Worm (Caenorhabditis elegans) whole organism, early embryonic: ENCODE data around the gene srsx-30.

Source experiments
- B0310.2 ChIP-seq: sonication (generic microtip); optimal IDR thresholded peaks from 2 replicates; lab custom pipeline; 2016; ENCODE audit warnings: mild to moderate bottlenecking, missing genetic modification characterization, missing compliant biosample characterization
- F13C5.2 ChIP-seq: sonication (generic microtip); optimal IDR thresholded peaks from 2 replicates; lab custom pipeline; 2017; ENCODE audit warnings: mild to moderate bottlenecking, missing genetic modification characterization, inconsistent platforms, missing compliant biosample characterization
- aly-1 ChIP-seq: sonication (generic microtip); optimal IDR thresholded peaks from 2 replicates; lab custom pipeline; 2016; ENCODE audit warnings: missing genetic modification characterization, missing compliant biosample characterization
- ama-1 ChIP-seq: fragments of 150-350 bp; optimal IDR thresholded peaks from 2 replicates; lab custom pipeline; 2014
- ceh-13 ChIP-seq: fragments of 200-800 bp; sonication (Bioruptor generic); optimal IDR thresholded peaks from 2 replicates; lab custom pipeline; 2018; ENCODE audit warnings: mild to moderate bottlenecking, missing genetic modification characterization, missing compliant biosample characterization
- ceh-36 ChIP-seq: sonication (generic microtip); optimal IDR thresholded peaks from 2 replicates; lab custom pipeline; 2016; ENCODE audit warnings: missing genetic modification characterization, inconsistent platforms, missing compliant biosample characterization
- ets-7 ChIP-seq: sonication (generic microtip); optimal IDR thresholded peaks from 2 replicates; lab custom pipeline; 2016; ENCODE audit warnings: missing genotype, missing genetic modification characterization, missing compliant biosample characterization
- flt-1 ChIP-seq: fragments of 200-800 bp; sonication (Bioruptor generic); IDR thresholded peaks from 2 replicates; pipeline ENCODE4 v1.3.6; 2022; ENCODE audit warnings: missing genetic modification characterization, missing compliant biosample characterization
- hmbx-1 ChIP-seq: sonication (generic microtip); optimal IDR thresholded peaks from 2 replicates; lab custom pipeline; 2016; ENCODE audit warnings: mild to moderate bottlenecking, missing genetic modification characterization, missing compliant biosample characterization
- hmg-4 ChIP-seq: fragments of 200-800 bp; sonication (Bioruptor generic); optimal IDR thresholded peaks from 2 replicates; lab custom pipeline; 2018; ENCODE audit warnings: mild to moderate bottlenecking, missing genetic modification characterization, missing compliant biosample characterization
- hnd-1 ChIP-seq: sonication (generic microtip); optimal IDR thresholded peaks from 2 replicates; lab custom pipeline; 2016; ENCODE audit warnings: missing genetic modification characterization, missing compliant biosample characterization
- pes-1 ChIP-seq: fragments of 200-800 bp; sonication (Bioruptor generic); IDR thresholded peaks from 2 replicates; pipeline ENCODE4 v1.3.6; 2022; ENCODE audit warnings: missing genetic modification reagents, missing genetic modification characterization, missing compliant biosample characterization
- scrt-1 ChIP-seq: fragments of 200-800 bp; sonication (Bioruptor generic); IDR thresholded peaks from 2 replicates; pipeline ENCODE4 v1.3.6; 2022; ENCODE audit warnings: missing genetic modification characterization, missing compliant biosample characterization
- sea-1 ChIP-seq: fragments of 200-800 bp; sonication (Bioruptor generic); conservative IDR thresholded peaks from 2 replicates; pipeline ENCODE4 v1.3.6; 2022; ENCODE audit warnings: missing genetic modification characterization, missing compliant biosample characterization
- tbx-11 ChIP-seq: fragments of 200-800 bp; sonication (Bioruptor generic); IDR thresholded peaks from 2 replicates; pipeline ENCODE4 v1.3.6; 2022; ENCODE audit warnings: missing genetic modification characterization, missing compliant biosample characterization
- tbx-37 ChIP-seq: fragments of 200-800 bp; sonication (Bioruptor generic); conservative IDR thresholded peaks from 2 replicates; pipeline ENCODE4 v1.3.6; 2022; ENCODE audit warnings: missing genetic modification reagents, missing genetic modification characterization, missing compliant biosample characterization
- tra-4 ChIP-seq: sonication (generic microtip); optimal IDR thresholded peaks from 2 replicates; lab custom pipeline; 2017; ENCODE audit warnings: missing genetic modification characterization, missing compliant biosample characterization

srsx-30 gene

DNA sequence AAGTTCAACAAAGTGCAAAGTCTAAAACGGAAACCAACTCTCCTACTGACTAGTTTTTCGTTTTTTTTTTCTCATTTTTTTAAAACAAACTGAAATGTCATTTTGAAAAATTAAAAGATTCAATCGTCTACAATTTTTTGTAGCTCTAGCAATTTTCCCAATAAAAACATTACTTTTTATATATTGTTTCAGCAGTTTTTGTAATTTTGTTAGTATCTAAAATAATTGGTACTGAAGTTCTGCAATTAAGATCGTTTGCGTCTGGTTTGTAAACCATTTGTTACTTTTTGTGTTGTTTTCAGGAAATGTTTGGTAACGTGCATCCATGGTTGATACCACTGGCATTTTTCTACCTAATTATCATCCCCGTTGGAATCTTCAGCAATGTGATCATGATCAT is at the start of gene srsx-30:
Gene srsx-30 (plus strand): TSS at position 301 of the 400 bp plus-strand sequence.
- TF ChIP-seq hnd-1 (tag; lab: Kevin White, UChicago) (no peak), hmbx-1 (tag; lab: Kevin White, UChicago) (no peak), tbx-37 (GFP tag; lab: Robert Waterston, UW) (no peak)

DNA sequence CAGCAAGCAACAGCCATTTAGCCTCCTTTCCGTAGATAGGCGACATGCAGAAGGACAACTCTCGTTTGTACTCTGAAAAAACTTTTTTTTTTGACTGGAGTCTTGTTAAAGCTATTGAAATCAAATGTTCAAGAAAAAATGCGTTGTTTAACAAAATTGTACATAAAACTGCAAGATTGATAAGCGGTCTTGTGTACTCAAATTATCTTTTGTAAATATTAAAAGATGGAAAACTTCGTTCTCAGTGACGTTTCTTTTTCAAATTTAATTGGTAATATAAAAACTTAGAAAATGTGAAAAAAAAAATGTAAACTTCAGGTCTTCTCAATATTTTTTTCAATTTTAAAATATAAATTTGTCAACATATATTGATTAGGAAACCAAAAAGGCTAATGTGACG is 47.5 kb upstream of the srsx-30 start:
- TF ChIP-seq pes-1 (GFP tag; lab: Robert Waterston, UW) (no peak), ceh-13 (GFP tag; lab: Kevin White, UChicago) (no peak), aly-1 (no peak), ama-1 (lab: Kevin White, UChicago) (no peak), hmbx-1 (tag; lab: Kevin White, UChicago) (no peak), hmg-4 (GFP tag; lab: Kevin White, UChicago) (no peak), scrt-1 (GFP tag; lab: Robert Waterston, UW) (no peak), F13C5.2 (tag; lab: Kevin White, UChicago) (no peak), ceh-36 (tag; lab: Kevin White, UChicago) (no peak), tbx-37 (GFP tag; lab: Robert Waterston, UW) (no peak), hnd-1 (tag; lab: Kevin White, UChicago) (no peak)

DNA sequence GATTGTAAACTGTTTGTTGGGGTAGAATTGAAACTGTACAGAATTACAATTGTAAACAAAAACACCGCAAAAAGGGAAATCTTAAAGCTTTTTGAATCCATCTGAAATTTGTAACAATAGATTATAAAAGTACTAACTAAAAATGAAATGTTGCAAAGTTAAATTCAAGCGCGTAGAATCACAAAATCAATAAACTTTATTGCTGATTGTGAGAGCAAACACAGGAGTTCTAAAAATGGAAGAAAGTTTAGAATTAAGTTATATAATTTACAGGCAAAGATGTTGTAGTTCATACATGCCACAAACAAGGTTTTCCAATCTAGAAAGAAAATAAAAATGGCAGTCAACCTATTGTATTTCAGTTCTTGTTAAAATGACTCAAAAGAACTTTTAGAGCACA is 46.4 kb upstream of the srsx-30 start, which contains the start of gene C08B6.3:
Gene C08B6.3 (minus strand): TSS at position 101 of the 400 bp plus-strand sequence.
- TF ChIP-seq hnd-1 (tag; lab: Kevin White, UChicago) (no peak), tbx-11 (GFP tag; lab: Robert Waterston, UW) (no peak), ets-7 (no peak), scrt-1 (GFP tag; lab: Robert Waterston, UW) (no peak), ceh-13 (GFP tag; lab: Kevin White, UChicago) (no peak), pes-1 (GFP tag; lab: Robert Waterston, UW) (no peak), tbx-37 (GFP tag; lab: Robert Waterston, UW) (no peak), sea-1 (GFP tag; lab: Robert Waterston, UW) (no peak), B0310.2 (tag; lab: Kevin White, UChicago) (no peak), tra-4 (tag; lab: Kevin White, UChicago) (no peak), flt-1 (GFP tag; lab: Robert Waterston, UW) (no peak), aly-1 (no peak)

DNA sequence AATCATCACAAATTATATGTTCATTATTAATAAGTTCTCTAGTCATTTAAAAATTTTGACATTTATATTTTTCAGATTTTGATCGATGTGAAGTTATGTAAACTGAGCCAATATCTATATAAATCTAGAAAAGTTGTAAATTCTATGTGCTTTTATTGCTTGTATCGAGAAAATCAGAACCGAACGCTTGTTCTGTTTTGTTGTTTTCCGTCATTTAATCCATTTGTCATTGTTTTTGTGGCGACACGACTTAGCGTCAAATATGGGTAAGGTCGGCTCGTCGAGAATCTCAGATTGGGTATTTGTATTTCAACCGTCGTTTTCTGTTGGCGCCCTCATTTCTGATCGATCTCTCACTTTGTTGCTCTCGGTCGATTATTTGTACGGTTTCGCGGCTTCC is 44.3 kb upstream of the srsx-30 start, which contains the start of gene cht-5:
Gene cht-5 (plus strand): TSS at position 301 of the 400 bp plus-strand sequence.
- no peak for TF ChIP-seq flt-1 (GFP tag; lab: Robert Waterston, UW)
- TF ChIP-seq ets-7, result no peak
- TF ChIP-seq hnd-1 (tag; lab: Kevin White, UChicago), result no peak
- TF ChIP-seq F13C5.2 (tag; lab: Kevin White, UChicago), result no peak
- no peak for TF ChIP-seq ceh-13 (GFP tag; lab: Kevin White, UChicago)
- TF ChIP-seq ceh-36 (tag; lab: Kevin White, UChicago), result no peak
- no peak for TF ChIP-seq aly-1

DNA sequence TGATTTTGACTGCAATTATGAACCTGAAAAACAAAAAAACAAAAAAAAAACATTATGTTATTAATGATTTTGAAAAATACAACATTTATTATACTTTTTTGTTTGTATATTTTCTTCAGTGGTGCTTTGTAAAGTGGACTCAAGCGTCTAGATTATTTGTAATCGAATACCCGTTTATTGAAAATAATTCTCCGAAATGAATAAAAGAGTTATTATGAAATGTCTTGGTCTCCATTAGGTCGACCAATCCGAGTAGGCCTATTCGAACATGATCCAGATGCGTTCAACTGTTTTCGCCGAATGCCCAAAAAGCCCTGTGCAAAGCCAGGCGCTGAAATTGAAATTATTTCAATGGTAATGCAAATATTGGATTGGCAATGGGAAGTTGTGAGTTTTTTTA is 41.2 kb upstream of the srsx-30 start, which contains the start of gene C08B6.5:
Gene C08B6.5 (plus strand): TSS at position 301 of the 400 bp plus-strand sequence.
- TF ChIP-seq scrt-1 (GFP tag; lab: Robert Waterston, UW), result no peak

DNA sequence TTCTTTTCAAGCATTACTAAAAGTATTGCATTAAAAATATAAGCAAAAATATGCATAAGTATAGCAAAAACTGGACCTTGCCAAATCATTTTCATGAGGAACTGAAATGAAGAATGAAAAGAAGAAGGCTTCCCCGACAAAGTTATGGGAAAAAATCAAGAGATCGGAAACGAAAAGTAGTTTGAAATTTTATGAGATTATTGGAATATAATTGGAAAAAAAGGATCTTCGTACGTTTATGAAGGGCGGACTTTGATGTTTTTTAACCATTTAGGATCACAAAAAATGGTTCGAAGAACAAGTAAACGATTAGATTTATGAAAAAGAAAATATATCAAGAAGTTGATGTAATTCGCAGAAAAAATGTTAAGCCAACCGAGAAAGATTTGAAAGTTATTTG is 37.7 kb upstream of the srsx-30 start, which contains the start of gene srxa-18:
Gene srxa-18 (minus strand): TSS at position 100 of the 400 bp plus-strand sequence.
- TF ChIP-seq pes-1 (GFP tag; lab: Robert Waterston, UW) (no peak), hmg-4 (GFP tag; lab: Kevin White, UChicago) (no peak), scrt-1 (GFP tag; lab: Robert Waterston, UW) (no peak), tbx-11 (GFP tag; lab: Robert Waterston, UW) (no peak), tbx-37 (GFP tag; lab: Robert Waterston, UW) (no peak), B0310.2 (tag; lab: Kevin White, UChicago) (no peak), flt-1 (GFP tag; lab: Robert Waterston, UW) (no peak), ets-7 (no peak), hmbx-1 (tag; lab: Kevin White, UChicago) (no peak), ama-1 (lab: Kevin White, UChicago) (no peak), ceh-36 (tag; lab: Kevin White, UChicago) (no peak), hnd-1 (tag; lab: Kevin White, UChicago) (no peak), F13C5.2 (tag; lab: Kevin White, UChicago) (no peak), tra-4 (tag; lab: Kevin White, UChicago) (no peak), sea-1 (GFP tag; lab: Robert Waterston, UW) (no peak), ceh-13 (GFP tag; lab: Kevin White, UChicago) (no peak), aly-1 (no peak)

DNA sequence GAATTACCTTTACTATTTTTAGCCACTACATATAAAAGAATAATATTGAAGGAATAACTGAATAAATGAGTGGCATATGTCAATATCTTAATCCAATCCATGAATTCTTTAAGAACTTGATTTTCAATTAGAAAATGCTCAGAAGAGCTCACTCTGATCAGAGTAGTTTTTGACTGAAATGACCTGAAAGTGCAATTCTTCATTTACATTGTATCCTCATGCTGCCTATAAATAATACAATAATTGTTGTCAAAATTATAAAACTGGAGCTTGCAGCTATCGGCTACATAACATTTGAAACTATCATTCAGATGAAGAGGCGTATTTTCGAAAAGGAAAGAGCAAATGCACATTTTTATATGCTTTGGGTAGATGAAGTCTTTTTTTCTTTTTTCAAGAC is 36.0 kb upstream of the srsx-30 start, which contains the start of gene srxa-19:
Gene srxa-19 (minus strand): TSS at position 101 of the 400 bp plus-strand sequence.
- TF ChIP-seq ceh-13 (GFP tag; lab: Kevin White, UChicago), result no peak
- TF ChIP-seq sea-1 (GFP tag; lab: Robert Waterston, UW), result no peak
- TF ChIP-seq tbx-37 (GFP tag; lab: Robert Waterston, UW), result no peak
- no peak for TF ChIP-seq F13C5.2 (tag; lab: Kevin White, UChicago)
- no peak for TF ChIP-seq hmbx-1 (tag; lab: Kevin White, UChicago)
- no peak for TF ChIP-seq ets-7

DNA sequence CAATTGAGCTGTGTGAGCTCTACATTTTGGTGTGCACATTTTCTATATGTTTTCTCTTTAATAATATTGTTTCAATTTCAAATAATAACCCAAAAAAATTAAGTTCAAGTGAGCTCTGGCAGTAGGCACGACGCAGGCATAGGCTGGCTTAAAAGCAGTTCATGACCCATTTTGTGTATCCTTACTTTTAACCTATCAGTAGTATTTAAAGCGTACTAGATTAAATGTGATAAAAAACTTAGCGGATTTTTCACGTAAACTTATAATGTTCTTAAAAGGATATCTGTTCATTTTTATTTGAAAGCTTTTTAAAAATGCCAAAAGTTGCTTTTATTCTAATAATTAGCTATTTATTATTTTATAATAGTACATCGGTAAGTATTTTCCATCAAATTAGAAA is 35.3 kb upstream of the srsx-30 start, which contains the start of gene C08B6.6:
Gene C08B6.6 (plus strand): TSS at position 301 of the 400 bp plus-strand sequence.
- TF ChIP-seq scrt-1 (GFP tag; lab: Robert Waterston, UW), result no peak
- TF ChIP-seq hmbx-1 (tag; lab: Kevin White, UChicago), result no peak
- no peak for TF ChIP-seq flt-1 (GFP tag; lab: Robert Waterston, UW)
- TF ChIP-seq tra-4 (tag; lab: Kevin White, UChicago), result no peak
- TF ChIP-seq ceh-13 (GFP tag; lab: Kevin White, UChicago), result no peak
